Worm (Caenorhabditis elegans): Measurements from ENCODE around the gene daf-4.
A peak's percentile ranks its signal among the peaks of the same experiment; 100 is the strongest.

Gene daf-4

ce11 chrIII:5678935-5679334 is 54.0 kb downstream of the daf-4 start, which contains the start of the genes ska-3 and rps-12 (continued):
- peak; percentile 36 for TF ChIP-seq zim-3 (tag; optimal IDR thresholded peaks at IDR 0.05)
- peak; percentile 82 for TF ChIP-seq attf-3 (GFP tag; conservative IDR thresholded peaks at IDR 0.05)
- TF ChIP-seq lin-40 (tag; optimal IDR thresholded peaks at IDR 0.05): peak; percentile 97
- TF ChIP-seq aptf-3 (GFP tag; IDR thresholded peaks at IDR 0.05): no peak
- TF ChIP-seq C17E4.6 (GFP tag; IDR thresholded peaks at IDR 0.05): peak; percentile 94
- TF ChIP-seq F37B4.10 (GFP tag; IDR thresholded peaks at IDR 0.05): no peak
- TF ChIP-seq egl-44 (GFP tag; IDR thresholded peaks at IDR 0.05): no peak
- TF ChIP-seq F55B11.4 (tag; optimal IDR thresholded peaks at IDR 0.05; ENCODE audit: borderline replicate concordance, insufficient read depth): no peak
- TF ChIP-seq Y53F4B.3 (GFP tag; IDR thresholded peaks at IDR 0.05): 0 out of 2 replicates have a peak, but pooled peaks have one; percentile 23
- peak; percentile 95 for TF ChIP-seq madf-6 (GFP tag; IDR thresholded peaks at IDR 0.05)
- TF ChIP-seq F22D6.2 (tag; optimal IDR thresholded peaks at IDR 0.05): peak; percentile 69
- TF ChIP-seq nfyb-1 (GFP tag; IDR thresholded peaks at IDR 0.05): peak; percentile 96
- peak; percentile 95 for TF ChIP-seq ztf-26 (tag; optimal IDR thresholded peaks at IDR 0.05)
- peak; percentile 83 for TF ChIP-seq nhr-80 (tag; optimal IDR thresholded peaks at IDR 0.05)
- TF ChIP-seq ets-4 (GFP tag; optimal IDR thresholded peaks at IDR 0.05): no peak
- TF ChIP-seq attf-5 (GFP tag; optimal IDR thresholded peaks at IDR 0.05): peak; percentile 99
- peak; percentile 98 for TF ChIP-seq Y53G8AR.9 (GFP tag; conservative IDR thresholded peaks at IDR 0.05)
- no peak for TF ChIP-seq T26A5.8 (tag; optimal IDR thresholded peaks at IDR 0.05)
- TF ChIP-seq rec-8 (tag; optimal IDR thresholded peaks at IDR 0.05): no peak
- peak; percentile 96 for TF ChIP-seq K11D2.4 (GFP tag; IDR thresholded peaks at IDR 0.05)
- peak; percentile 95 for TF ChIP-seq hmg-1.2 (GFP tag; IDR thresholded peaks at IDR 0.05)
- no peak for TF ChIP-seq sptf-2 (GFP tag; optimal IDR thresholded peaks at IDR 0.05)
- no peak for TF ChIP-seq akir-1 (GFP tag; optimal IDR thresholded peaks at IDR 0.05)
- TF ChIP-seq ccch-3 (GFP tag; optimal IDR thresholded peaks at IDR 0.05): no peak
- TF ChIP-seq xnd-1 (tag; optimal IDR thresholded peaks at IDR 0.05): peak; percentile 73
- peak; percentile 7 for TF ChIP-seq ama-1 (optimal IDR thresholded peaks at IDR 0.05)
- no peak for TF ChIP-seq ama-1 (GFP tag; optimal IDR thresholded peaks at IDR 0.05)
- no peak for TF ChIP-seq F57A8.1 (GFP tag; optimal IDR thresholded peaks at IDR 0.05)
- TF ChIP-seq efl-1 (GFP tag; optimal IDR thresholded peaks at IDR 0.05): peak; percentile 93
- peak; percentile 100 for TF ChIP-seq mcd-1 (GFP tag; IDR thresholded peaks at IDR 0.05)
- peak; percentile 95 for TF ChIP-seq lir-1 (GFP tag; conservative IDR thresholded peaks at IDR 0.05)
- peak; percentile 86 for TF ChIP-seq ztf-6 (GFP tag; IDR thresholded peaks at IDR 0.05)
- peak; percentile 93 for TF ChIP-seq F33H1.4 (GFP tag; IDR thresholded peaks at IDR 0.05)
- TF ChIP-seq ztf-28 (GFP tag; IDR thresholded peaks at IDR 0.05): peak; percentile 52; the same call in 1 of the 2 replicates
- TF ChIP-seq F52B5.7 (tag; optimal IDR thresholded peaks at IDR 0.05): peak; percentile 66
- peak; percentile 51; the same call in 1 of the 2 replicates for TF ChIP-seq Y56A3A.18 (GFP tag; IDR thresholded peaks at IDR 0.05)
- no peak for TF ChIP-seq sdz-38 (tag; optimal IDR thresholded peaks at IDR 0.05)
- peak; percentile 70 for TF ChIP-seq unc-130 (GFP tag; optimal IDR thresholded peaks at IDR 0.05)
- no peak for TF ChIP-seq nhr-27 (tag; optimal IDR thresholded peaks at IDR 0.05)
- no peak for TF ChIP-seq mes-4 (tag; optimal IDR thresholded peaks at IDR 0.05)
- no peak for TF ChIP-seq hlh-12 (tag; optimal IDR thresholded peaks at IDR 0.05)
- TF ChIP-seq Y95B8A.8 (GFP tag; IDR thresholded peaks at IDR 0.05): peak; percentile 83
- TF ChIP-seq ceh-58 (GFP tag; IDR thresholded peaks at IDR 0.05): no peak
- TF ChIP-seq Y67H2A.10 (GFP tag; conservative IDR thresholded peaks at IDR 0.05): peak; percentile 82
- peak; percentile 83 for TF ChIP-seq cebp-1 (GFP tag; IDR thresholded peaks at IDR 0.05)
- TF ChIP-seq cebp-1 (tag; optimal IDR thresholded peaks at IDR 0.05): peak; percentile 94
- TF ChIP-seq pbrm-1 (GFP tag; IDR thresholded peaks at IDR 0.05): peak; percentile 96
- peak; percentile 4 for TF ChIP-seq unc-62 (GFP tag; optimal IDR thresholded peaks at IDR 0.05)
- peak; percentile 75 to 89 for TF ChIP-seq let-607 (tag; optimal IDR thresholded peaks at IDR 0.05)
- peak; percentile 92 for TF ChIP-seq dpl-1 (GFP tag; optimal IDR thresholded peaks at IDR 0.05)

All from whole organism, young adult.